Worm (Caenorhabditis elegans) whole organism, midembryonic: Measurements from ENCODE around the gene cdc-14.

Source experiments
- T22C8.4 ChIP-seq: fragments of 200-800 bp; sonication (Bioruptor generic); IDR thresholded peaks from 2 replicates; pipeline ENCODE4 v1.3.6; 2022; ENCODE audit warnings: missing genetic modification characterization, missing compliant biosample characterization
- cog-1 ChIP-seq: sonication (generic microtip); optimal IDR thresholded peaks from 2 replicates; lab custom pipeline; 2016; ENCODE audit warnings: missing genetic modification characterization, missing compliant biosample characterization
- flt-1 ChIP-seq: fragments of 200-800 bp; sonication (Bioruptor generic); IDR thresholded peaks from 2 replicates; pipeline ENCODE4 v1.3.6; 2022; ENCODE audit warnings: missing genetic modification characterization, missing compliant biosample characterization
- klf-2 ChIP-seq: fragments of 200-800 bp; sonication (Bioruptor generic); conservative IDR thresholded peaks from 2 replicates; pipeline ENCODE4 v1.3.6; 2022; ENCODE audit warnings: missing genetic modification reagents, missing genetic modification characterization, missing compliant biosample characterization
- med-1 ChIP-seq: sonication (generic microtip); optimal IDR thresholded peaks from 2 replicates; lab custom pipeline; 2017; ENCODE audit warnings: missing genetic modification characterization, mild to moderate bottlenecking, missing compliant biosample characterization, antibody characterized with exemption, missing genetic modification reagents; ENCODE audit not compliant: insufficient read depth
- ref-1 ChIP-seq: fragments of 200-800 bp; sonication (Bioruptor generic); conservative IDR thresholded peaks from 2 replicates; pipeline ENCODE4 v1.3.6; 2022; ENCODE audit warnings: missing genetic modification reagents, missing genetic modification characterization, missing compliant biosample characterization
- tab-1 ChIP-seq: fragments of 200-800 bp; sonication (Bioruptor generic); IDR thresholded peaks from 2 replicates; pipeline ENCODE4 v1.3.6; 2022; ENCODE audit warnings: missing genetic modification characterization, missing compliant biosample characterization
- ztf-29 ChIP-seq: fragments of 200-800 bp; sonication (Bioruptor generic); IDR thresholded peaks from 2 replicates; pipeline ENCODE4 v1.3.6; 2022; ENCODE audit warnings: missing genetic modification reagents, missing genetic modification characterization, missing compliant biosample characterization

DNA sequence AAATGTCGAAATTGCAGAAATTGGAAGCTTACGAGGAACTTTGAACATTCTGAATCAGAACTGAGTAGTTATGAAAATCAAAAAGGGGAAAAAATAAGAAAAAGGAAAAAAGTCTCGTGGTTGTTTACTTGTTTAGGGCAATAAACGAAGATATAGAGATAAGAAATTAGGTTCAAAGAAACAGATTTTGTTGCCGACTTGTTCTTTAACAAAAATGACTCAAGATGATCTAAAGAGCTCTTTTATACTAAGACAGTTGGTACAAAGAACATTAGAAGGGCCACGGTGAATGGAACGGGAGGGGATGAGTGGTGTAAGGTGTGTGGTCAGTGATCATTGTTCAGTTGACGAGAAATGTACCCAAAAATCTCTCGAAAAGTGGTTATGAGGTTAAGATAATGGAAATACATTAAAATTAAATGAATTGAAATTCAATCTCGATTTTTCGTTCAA is 45.8 kb downstream of the cdc-14 start, which contains the start of gene acdh-2:
- no peak for TF ChIP-seq ref-1 (GFP tag; lab: Robert Waterston, UW)
- no peak for TF ChIP-seq ztf-29 (GFP tag; lab: Robert Waterston, UW)
- no peak for TF ChIP-seq med-1
- no peak for TF ChIP-seq klf-2 (GFP tag; lab: Robert Waterston, UW)
- no peak for TF ChIP-seq flt-1
- no peak for TF ChIP-seq cog-1 (tag; lab: Kevin White, UChicago)
- no peak for TF ChIP-seq T22C8.4 (GFP tag; lab: Robert Waterston, UW)
- TF ChIP-seq tab-1, result no peak
